Worm (Caenorhabditis elegans): ENCODE measurements around the gene mrg-1.

ce11 chrIII:12821331-12821730 is 53.1 kb downstream of the mrg-1 start:
- TF ChIP-seq sdz-12 (GFP tag; optimal IDR thresholded peaks at IDR 0.05) = no peak
- TF ChIP-seq mdl-1 (tag; optimal IDR thresholded peaks at IDR 0.05) = no peak
- no peak for TF ChIP-seq nhr-237 (tag; optimal IDR thresholded peaks at IDR 0.05)
- TF ChIP-seq lin-15B (tag; optimal IDR thresholded peaks at IDR 0.05) = no peak
- no peak for TF ChIP-seq F44E2.7 (GFP tag; IDR thresholded peaks at IDR 0.05)
- TF ChIP-seq lin-39 (tag; optimal IDR thresholded peaks at IDR 0.05) = no peak
- TF ChIP-seq lin-38 (GFP tag; IDR thresholded peaks at IDR 0.05) = no peak
- TF ChIP-seq skn-1 (tag; optimal IDR thresholded peaks at IDR 0.05) = no peak
- TF ChIP-seq zag-1 (tag; optimal IDR thresholded peaks at IDR 0.05) = no peak
